Fruit fly (Drosophila melanogaster): Measurements from ENCODE around the gene CG3288.

DNA sequence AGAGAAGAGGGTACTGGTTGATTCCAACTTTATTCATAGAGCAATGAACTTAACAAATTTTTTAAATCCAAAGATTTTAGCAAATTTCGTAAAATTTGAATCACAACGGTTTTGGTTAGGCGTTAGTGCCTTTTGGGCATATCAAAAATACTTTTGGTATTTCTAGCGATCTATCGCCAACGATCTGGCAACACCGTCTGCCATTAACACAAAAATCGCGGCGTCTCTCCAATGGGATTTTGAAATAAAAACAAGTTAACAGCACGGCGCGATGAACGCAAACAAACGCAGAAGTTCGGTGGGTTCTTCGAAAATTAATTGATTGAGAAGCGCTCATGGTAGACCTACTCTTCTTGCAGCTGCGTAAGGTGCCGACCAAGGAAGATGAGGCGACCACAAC lies 35.8 kb upstream of the CG3288 start, which contains the start of gene Spc105R:
- TF ChIP-seq Crg-1 (GFP tag; optimal IDR thresholded peaks at IDR 0.05): no peak
- no peak for TF ChIP-seq CG33017 (tag; optimal IDR thresholded peaks at IDR 0.05)
- TF ChIP-seq kay (GFP tag; ENCODE audit: borderline replicate concordance): no peak
- no peak for TF ChIP-seq ovo (GFP tag; optimal IDR thresholded peaks at IDR 0.05)
- no peak for TF ChIP-seq cnc (optimal IDR thresholded peaks at IDR 0.05)
- peak; percentile 2 for TF ChIP-seq tj (GFP tag; optimal IDR thresholded peaks at IDR 0.05)
- TF ChIP-seq pad (GFP tag; optimal IDR thresholded peaks at IDR 0.05): no peak
